Fruit fly (Drosophila melanogaster) whole organism, embryonic: ENCODE measurements around the gene CG34325.

Source experiments
- Awh ChIP-seq: fragments of 200-800 bp; sonication (Bioruptor generic); IDR thresholded peaks from 2 replicates; pipeline ENCODE4, ENCODE4 v1.3.6; 2022; ENCODE audit warnings: missing biosample characterization, missing genetic modification characterization
- CG10321 ChIP-seq: fragments of 200-800 bp; sonication (Bioruptor generic); IDR thresholded peaks from 2 replicates; pipeline ENCODE4 v1.3.6; 2022; ENCODE audit warnings: missing biosample characterization, missing genetic modification characterization
- CG10366 ChIP-seq: fragments of 200-800 bp; sonication (Bioruptor generic); IDR thresholded peaks from 2 replicates; pipeline ENCODE4 v1.3.6; 2022; ENCODE audit warnings: missing biosample characterization, missing genetic modification characterization
- CG11723 ChIP-seq: fragments of 200-800 bp; sonication (Bioruptor generic); optimal IDR thresholded peaks from 2 replicates; lab custom pipeline; 2017; ENCODE audit warnings: missing biosample characterization, mild to moderate bottlenecking, missing genetic modification characterization
- CG12299 ChIP-seq: fragments of 200-800 bp; sonication (Bioruptor generic); optimal IDR thresholded peaks from 2 replicates; lab custom pipeline; 2018; ENCODE audit warnings: missing biosample characterization, mild to moderate bottlenecking, missing genetic modification characterization
- CG13624 ChIP-seq: fragments of 200-800 bp; sonication (Bioruptor generic); optimal IDR thresholded peaks from 2 replicates; lab custom pipeline; 2016; ENCODE audit warnings: missing biosample characterization, missing genetic modification characterization
- CG14710 ChIP-seq: fragments of 200-800 bp; sonication (Bioruptor generic); optimal IDR thresholded peaks from 3 replicates; lab custom pipeline; 2019; ENCODE audit warnings: missing biosample characterization, mild to moderate bottlenecking, missing genetic modification characterization, moderate library complexity
- CG15514 ChIP-seq: fragments of 200-800 bp; sonication (Bioruptor generic); optimal IDR thresholded peaks from 3 replicates; lab custom pipeline; 2017; ENCODE audit warnings: missing biosample characterization, missing genetic modification characterization, mild to moderate bottlenecking, moderate library complexity, missing genetic modification reagents
- CG16813 ChIP-seq: fragments of 200-800 bp; sonication (Bioruptor generic); IDR thresholded peaks from 3 replicates; pipeline ENCODE4 v1.3.6; 2022; ENCODE audit warnings: missing biosample characterization, missing genetic modification characterization; ENCODE audit not compliant: partially characterized antibody
- CG2129 ChIP-seq: fragments of 200-800 bp; sonication (Bioruptor generic); IDR thresholded peaks from 2 replicates; pipeline ENCODE4 v1.3.6; 2022; ENCODE audit warnings: missing biosample characterization, missing genetic modification characterization; ENCODE audit not compliant: partially characterized antibody
- CG31224 ChIP-seq: fragments of 200-800 bp; sonication (Bioruptor generic); IDR thresholded peaks from 2 replicates; pipeline ENCODE4 v1.3.6; 2022; ENCODE audit warnings: missing biosample characterization, missing genetic modification characterization
- CG32772 ChIP-seq: fragments of 200-800 bp; sonication (Bioruptor generic); IDR thresholded peaks from 2 replicates; pipeline ENCODE4 v1.3.6; 2022; ENCODE audit warnings: missing biosample characterization, missing genetic modification characterization
- CG4707 ChIP-seq: fragments of 200-800 bp; sonication (Bioruptor generic); optimal IDR thresholded peaks from 2 replicates; lab custom pipeline; 2018; ENCODE audit warnings: missing biosample characterization, mild to moderate bottlenecking, missing genetic modification characterization, moderate library complexity
- CG4820 ChIP-seq: fragments of 200-800 bp; sonication (Bioruptor generic); optimal IDR thresholded peaks from 3 replicates; lab custom pipeline; 2016; ENCODE audit warnings: missing biosample characterization, missing genetic modification characterization
- CG6765 ChIP-seq: fragments of 200-800 bp; sonication (Bioruptor generic); optimal IDR thresholded peaks from 3 replicates; lab custom pipeline; 2017; ENCODE audit warnings: missing biosample characterization, mild to moderate bottlenecking, missing genetic modification characterization
- CG6813 ChIP-seq: fragments of 200-800 bp; sonication (Bioruptor generic); optimal IDR thresholded peaks from 2 replicates; lab custom pipeline; 2017; ENCODE audit warnings: missing biosample characterization, missing genetic modification characterization, mild to moderate bottlenecking, moderate library complexity, missing genetic modification reagents
- CG7271 ChIP-seq: fragments of 200-800 bp; sonication (Bioruptor generic); optimal IDR thresholded peaks from 2 replicates; lab custom pipeline; 2018; ENCODE audit warnings: missing biosample characterization, mild to moderate bottlenecking, missing genetic modification characterization, moderate library complexity
- CG7839 ChIP-seq: fragments of 200-800 bp; sonication (Bioruptor generic); optimal IDR thresholded peaks from 3 replicates; lab custom pipeline; 2018; ENCODE audit warnings: missing biosample characterization, mild to moderate bottlenecking, missing genetic modification characterization, moderate library complexity
- CG8944 ChIP-seq: fragments of 200-800 bp; sonication (Bioruptor generic); optimal IDR thresholded peaks from 3 replicates; lab custom pipeline; 2016; ENCODE audit warnings: missing biosample characterization, missing genetic modification characterization
- CG9609 ChIP-seq: fragments of 200-800 bp; sonication (Bioruptor generic); optimal IDR thresholded peaks from 3 replicates; lab custom pipeline; 2016; ENCODE audit warnings: missing biosample characterization, missing genetic modification characterization
- Dad ChIP-seq: fragments of 200-800 bp; sonication (Bioruptor generic); optimal IDR thresholded peaks from 3 replicates; lab custom pipeline; 2016; ENCODE audit warnings: missing biosample characterization, missing genetic modification characterization
- Dek ChIP-seq: fragments of 200-800 bp; sonication (Bioruptor generic); optimal IDR thresholded peaks from 3 replicates; lab custom pipeline; 2019; ENCODE audit warnings: missing biosample characterization, mild to moderate bottlenecking, missing genetic modification characterization, moderate library complexity
- Eip74EF ChIP-seq, 2 experiments: fragments of 200-800 bp in 1 of 2; fragments of >200 bp in 1 of 2; sonication (Bioruptor generic) in 1 of 2; optimal IDR thresholded peaks; 2 replicates each; lab custom pipeline; 2017 to 2019; ENCODE audit warnings: missing biosample characterization in 2 of 2, missing genetic modification characterization in 2 of 2, mild to moderate bottlenecking in 1 of 2, moderate library complexity in 1 of 2
- Kr ChIP-seq: fragments of 200-800 bp; sonication (Bioruptor generic); optimal IDR thresholded peaks from 2 replicates; lab custom pipeline; 2017; ENCODE audit warnings: missing biosample characterization, mild to moderate bottlenecking, missing genetic modification characterization
- Lpt ChIP-seq: fragments of >200 bp; optimal IDR thresholded peaks from 2 replicates; lab custom pipeline; 2018; ENCODE audit warnings: missing biosample characterization, missing genetic modification characterization
- Med ChIP-seq: fragments of 200-800 bp; sonication (Bioruptor generic); peaks from one replicate; lab custom pipeline; 2016; ENCODE audit warnings: missing biosample characterization, missing genetic modification characterization, mild to moderate bottlenecking, inconsistent platforms, moderate library complexity
- NK7.1 ChIP-seq: fragments of 200-800 bp; sonication (Bioruptor generic); optimal IDR thresholded peaks from 3 replicates; lab custom pipeline; 2016; ENCODE audit warnings: missing biosample characterization, missing genetic modification characterization
- Nf-YC ChIP-seq: fragments of 200-800 bp; optimal IDR thresholded peaks from 3 replicates; lab custom pipeline; 2019; ENCODE audit warnings: missing biosample characterization, mild to moderate bottlenecking, missing genetic modification characterization, moderate library complexity
- Opbp ChIP-seq: fragments of 200-800 bp; sonication (Bioruptor generic); IDR thresholded peaks from 3 replicates; pipeline ENCODE4 v1.3.6; 2022; ENCODE audit warnings: missing biosample characterization, missing genetic modification characterization; ENCODE audit not compliant: partially characterized antibody
- Trl ChIP-seq, 3 experiments: fragments of >200 bp in 2 of 3; fragments of 200-800 bp in 1 of 3; sonication (Bioruptor generic) in 1 of 3; optimal IDR thresholded peaks; 2 replicates in 1 of 3; 3 replicates in 2 of 3; lab custom pipeline; 2016 to 2017; ENCODE audit warnings: missing biosample characterization in 1 of 3, missing genetic modification characterization in 1 of 3
- az2 ChIP-seq: fragments of 200-800 bp; sonication (Bioruptor generic); optimal IDR thresholded peaks from 3 replicates; lab custom pipeline; 2016; ENCODE audit warnings: missing biosample characterization, missing genetic modification characterization
- bbx ChIP-seq: fragments of 200-800 bp; sonication (Bioruptor generic); IDR thresholded peaks from 2 replicates; pipeline ENCODE4 v1.3.6; 2022; ENCODE audit warnings: missing biosample characterization, missing genetic modification characterization; ENCODE audit not compliant: partially characterized antibody
- chm ChIP-seq: fragments of 200-800 bp; sonication (Bioruptor generic); IDR thresholded peaks from 2 replicates; pipeline ENCODE4 v1.3.6; 2022; ENCODE audit warnings: missing biosample characterization, missing genetic modification characterization
- disco-r ChIP-seq: fragments of 200-800 bp; sonication (Bioruptor generic); optimal IDR thresholded peaks from 2 replicates; lab custom pipeline; 2016; ENCODE audit warnings: missing biosample characterization, missing genetic modification characterization
- dmrt11E ChIP-seq: fragments of 200-800 bp; sonication (Bioruptor generic); optimal IDR thresholded peaks from 3 replicates; lab custom pipeline; 2018; ENCODE audit warnings: missing biosample characterization, mild to moderate bottlenecking, missing genetic modification characterization, moderate library complexity
- dysf ChIP-seq: fragments of 200-800 bp; sonication (Bioruptor generic); IDR thresholded peaks from 3 replicates; pipeline ENCODE4 v1.3.6; 2022; ENCODE audit warnings: missing biosample characterization, missing genetic modification characterization
- ewg ChIP-seq: fragments of 200-800 bp; sonication (Bioruptor generic); optimal IDR thresholded peaks from 3 replicates; lab custom pipeline; 2017; ENCODE audit warnings: mild to moderate bottlenecking, missing biosample characterization, missing genetic modification reagents, missing genetic modification characterization
- eyg ChIP-seq: fragments of 200-800 bp; sonication (Bioruptor generic); optimal IDR thresholded peaks from 3 replicates; lab custom pipeline; 2016; ENCODE audit warnings: missing biosample characterization, missing genetic modification characterization
- grau ChIP-seq: fragments of 200-800 bp; optimal IDR thresholded peaks from 3 replicates; lab custom pipeline; 2019; ENCODE audit warnings: missing biosample characterization, mild to moderate bottlenecking, missing genetic modification characterization, moderate library complexity
- grn ChIP-seq: fragments of 200-800 bp; sonication (Bioruptor generic); optimal IDR thresholded peaks from 3 replicates; lab custom pipeline; 2017; ENCODE audit warnings: missing biosample characterization, missing genetic modification characterization
- gsb-n ChIP-seq: fragments of 200-800 bp; sonication (Bioruptor generic); optimal IDR thresholded peaks from 3 replicates; lab custom pipeline; 2018; ENCODE audit warnings: missing biosample characterization, mild to moderate bottlenecking, missing genetic modification characterization
- klu ChIP-seq: fragments of 200-800 bp; sonication (Bioruptor generic); IDR thresholded peaks from 2 replicates; pipeline ENCODE4 v1.3.6; 2022; ENCODE audit warnings: missing biosample characterization, missing genetic modification characterization
- sisA ChIP-seq: fragments of 200-800 bp; sonication (Bioruptor generic); IDR thresholded peaks from 2 replicates; pipeline ENCODE4 v1.3.6; 2022; ENCODE audit warnings: missing biosample characterization, missing genetic modification characterization
- ssp ChIP-seq: fragments of 200-800 bp; sonication (Bioruptor generic); IDR thresholded peaks from 2 replicates; pipeline ENCODE4 v1.3.6; 2022; ENCODE audit warnings: missing biosample characterization, missing genetic modification characterization
- tna ChIP-seq: fragments of 200-800 bp; sonication (Bioruptor generic); IDR thresholded peaks from 2 replicates; pipeline ENCODE4 v1.3.6; 2022; ENCODE audit warnings: missing biosample characterization, missing genetic modification characterization; ENCODE audit not compliant: partially characterized antibody
- toy ChIP-seq: fragments of 200-800 bp; sonication (Bioruptor generic); IDR thresholded peaks from 2 replicates; pipeline ENCODE4 v1.3.6; 2022; ENCODE audit warnings: missing biosample characterization, missing genetic modification characterization
- trem ChIP-seq: fragments of 200-800 bp; optimal IDR thresholded peaks from 3 replicates; lab custom pipeline; 2019; ENCODE audit warnings: missing biosample characterization, mild to moderate bottlenecking, missing genetic modification characterization, moderate library complexity
- tup ChIP-seq: fragments of 200-800 bp; sonication (Bioruptor generic); optimal IDR thresholded peaks from 2 replicates; lab custom pipeline; 2016; ENCODE audit warnings: missing biosample characterization, mild to moderate bottlenecking, missing genetic modification characterization, moderate library complexity
- wdn ChIP-seq: fragments of 200-800 bp; sonication (Bioruptor generic); IDR thresholded peaks from 2 replicates; pipeline ENCODE4 v1.3.6; 2022; ENCODE audit warnings: missing biosample characterization, missing genetic modification characterization

Gene CG34325

DNA sequence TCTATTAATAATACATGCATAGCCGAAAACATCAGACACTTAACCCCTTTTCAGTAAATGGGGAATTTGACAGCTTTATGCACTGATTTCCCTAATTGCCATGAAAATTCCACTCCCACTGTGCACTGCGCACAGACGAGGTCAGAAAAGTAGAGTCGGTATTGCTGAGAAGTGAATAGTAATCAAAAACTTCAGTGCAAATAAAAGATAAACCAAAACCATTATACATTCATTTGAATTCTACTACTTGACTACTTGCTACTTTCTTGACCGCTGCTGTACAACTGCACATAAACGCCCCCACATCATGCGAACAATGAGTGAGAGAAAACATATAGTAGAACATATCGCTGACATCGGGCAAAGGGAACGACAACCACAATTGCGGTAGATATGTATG is 29.8 kb downstream of the CG34325 start (continued):
- TF ChIP-seq Dek (tag; lab: Kevin White, UChicago): peak; percentile 67
- TF ChIP-seq CG6765 (GFP tag; lab: Kevin White, UChicago): no peak
- TF ChIP-seq dmrt11E (tag; lab: Kevin White, UChicago): peak; percentile 85
- peak; percentile 91 for TF ChIP-seq Awh (GFP tag; lab: Robert Waterston, UW)
- TF ChIP-seq CG32772 (GFP tag; lab: Robert Waterston, UW): peak; percentile 83
- peak; percentile 72; the same call in 1 of the 2 replicates for TF ChIP-seq klu (GFP tag; lab: Robert Waterston, UW)
- TF ChIP-seq ssp (GFP tag; lab: Robert Waterston, UW): peak; percentile 76
- TF ChIP-seq CG7839 (tag; lab: Kevin White, UChicago): peak; percentile 89
- TF ChIP-seq grn (GFP tag; lab: Kevin White, UChicago): peak; percentile 9
- peak; percentile 56 for TF ChIP-seq CG15514 (GFP tag; lab: Kevin White, UChicago)
- peak; percentile 77 for TF ChIP-seq trem (tag; lab: Kevin White, UChicago)
- peak; percentile 98 for TF ChIP-seq Med (GFP tag; lab: Kevin White, UChicago)
- peak; percentile 93 for TF ChIP-seq chm (GFP tag; lab: Robert Waterston, UW)
- TF ChIP-seq CG2129: no peak
- peak; percentile 80 for TF ChIP-seq disco-r (GFP tag; lab: Kevin White, UChicago)
- TF ChIP-seq sisA (GFP tag; lab: Robert Waterston, UW): peak; percentile 85
- peak; percentile 90 for TF ChIP-seq gsb-n
- peak; percentile 55; the same call in 1 of the 2 replicates for TF ChIP-seq CG10321 (GFP tag; lab: Robert Waterston, UW)
- TF ChIP-seq bbx (GFP tag; lab: Robert Waterston, UW): no peak
- peak; percentile 55 for TF ChIP-seq CG31224 (GFP tag; lab: Robert Waterston, UW)
- TF ChIP-seq tna (GFP tag; lab: Robert Waterston, UW): no peak
- peak; percentile 79 for TF ChIP-seq tup (GFP tag; lab: Kevin White, UChicago)
- TF ChIP-seq CG13624 (GFP tag; lab: Kevin White, UChicago): peak; percentile 63
- peak; percentile 83 for TF ChIP-seq CG14710 (tag; lab: Kevin White, UChicago)
- TF ChIP-seq NK7.1 (GFP tag; lab: Kevin White, UChicago): peak; percentile 51
- TF ChIP-seq CG12299 (tag; lab: Kevin White, UChicago): peak; percentile 42
- TF ChIP-seq CG4707 (GFP tag; lab: Kevin White, UChicago): peak; percentile 84
- TF ChIP-seq CG9609: peak; percentile 82
- no peak for TF ChIP-seq Opbp (GFP tag; lab: Robert Waterston, UW)
- TF ChIP-seq Trl (optimal IDR thresholded peaks at IDR 0.05; lab: Kevin White, UChicago): no peak
- TF ChIP-seq Trl (GFP tag; optimal IDR thresholded peaks at IDR 0.05; lab: Kevin White, UChicago): peak; percentile 90
- peak; percentile 87 for TF ChIP-seq CG4820 (GFP tag; lab: Kevin White, UChicago)
- no peak for TF ChIP-seq Kr (GFP tag; lab: Kevin White, UChicago)
- TF ChIP-seq wdn (GFP tag; lab: Robert Waterston, UW): peak; percentile 54; the same call in 1 of the 2 replicates
- TF ChIP-seq CG10366 (GFP tag; lab: Robert Waterston, UW): peak; percentile 87
- no peak for TF ChIP-seq CG16813 (GFP tag; lab: Robert Waterston, UW)
- peak; percentile 76 for TF ChIP-seq CG11723 (GFP tag; lab: Kevin White, UChicago)
- TF ChIP-seq CG6813 (GFP tag; lab: Kevin White, UChicago): peak; percentile 72
- peak; percentile 84 for TF ChIP-seq CG8944 (GFP tag; lab: Kevin White, UChicago)
- TF ChIP-seq ewg (GFP tag; lab: Kevin White, UChicago): peak; percentile 81
- TF ChIP-seq Lpt (GFP tag; lab: Kevin White, UChicago): no peak
- 0 out of 2 replicates have a peak, but pooled peaks have one; percentile 36 for TF ChIP-seq toy (GFP tag; lab: Robert Waterston, UW)
- TF ChIP-seq CG7271 (tag; lab: Kevin White, UChicago): peak; percentile 33
- peak; percentile 79 for TF ChIP-seq grau
- TF ChIP-seq az2 (GFP tag; lab: Kevin White, UChicago): peak; percentile 90
- TF ChIP-seq eyg (GFP tag; lab: Kevin White, UChicago): peak; percentile 69
- peak; percentile 1 for TF ChIP-seq Nf-YC (tag; lab: Kevin White, UChicago)
- peak in 1 of 2 experiments; percentile 84 for TF ChIP-seq Eip74EF (GFP tag; optimal IDR thresholded peaks at IDR 0.05; lab: Kevin White, UChicago)
- TF ChIP-seq dysf (GFP tag; lab: Robert Waterston, UW): peak; percentile 88
- TF ChIP-seq Dad (GFP tag; lab: Kevin White, UChicago): peak; percentile 87
